Fruit fly (Drosophila melanogaster) whole organism, embryonic: ENCODE results near the gene CG43675.

ENCODE experiments used
- Bgb ChIP-seq: fragments of 200-800 bp; sonication (Bioruptor generic); IDR thresholded peaks from 2 replicates; pipeline ENCODE4 v1.3.6; 2022; ENCODE audit warnings: missing biosample characterization, missing genetic modification characterization; ENCODE audit not compliant: partially characterized antibody
- Blimp-1 ChIP-seq: fragments of 200-800 bp; sonication (Bioruptor generic); optimal IDR thresholded peaks from 3 replicates; lab custom pipeline; 2018; ENCODE audit warnings: missing biosample characterization, missing genetic modification characterization, mild to moderate bottlenecking, moderate library complexity, missing genetic modification reagents
- CG10209 ChIP-seq: fragments of 200-800 bp; sonication (Bioruptor generic); optimal IDR thresholded peaks from 3 replicates; lab custom pipeline; 2017; ENCODE audit warnings: missing biosample characterization, mild to moderate bottlenecking, missing genetic modification characterization, missing genetic modification reagents
- CG11560 ChIP-seq: fragments of 200-800 bp; sonication (Bioruptor generic); IDR thresholded peaks from 3 replicates; pipeline ENCODE4 v1.3.6; 2022; ENCODE audit warnings: missing biosample characterization, missing genetic modification characterization
- CG12104 ChIP-seq: fragments of 200-800 bp; sonication (Bioruptor generic); optimal IDR thresholded peaks from 3 replicates; lab custom pipeline; 2016; ENCODE audit warnings: missing biosample characterization, missing genetic modification characterization
- CG12299 ChIP-seq: fragments of 200-800 bp; sonication (Bioruptor generic); optimal IDR thresholded peaks from 2 replicates; lab custom pipeline; 2018; ENCODE audit warnings: missing biosample characterization, mild to moderate bottlenecking, missing genetic modification characterization
- CG17612 ChIP-seq: fragments of 200-800 bp; sonication (Bioruptor generic); IDR thresholded peaks from 2 replicates; pipeline ENCODE4 v1.3.6; 2022; ENCODE audit warnings: missing biosample characterization, missing genetic modification characterization
- CG30403 ChIP-seq: fragments of 200-800 bp; sonication (Bioruptor generic); optimal IDR thresholded peaks from 3 replicates; lab custom pipeline; 2016; ENCODE audit warnings: missing biosample characterization, missing genetic modification characterization
- CG34224 ChIP-seq: fragments of 200-800 bp; sonication (Bioruptor generic); IDR thresholded peaks from 3 replicates; pipeline ENCODE4 v1.3.6; 2022; ENCODE audit warnings: missing biosample characterization, missing genetic modification characterization; ENCODE audit not compliant: partially characterized antibody
- CG43689 ChIP-seq: fragments of 200-800 bp; sonication (Bioruptor generic); IDR thresholded peaks from 2 replicates; pipeline ENCODE4 v1.3.6; 2022; ENCODE audit warnings: missing biosample characterization, missing genetic modification characterization
- CG6175 ChIP-seq: fragments of 200-800 bp; sonication (Bioruptor generic); IDR thresholded peaks from 3 replicates; pipeline ENCODE4 v1.3.6; 2022; ENCODE audit warnings: missing biosample characterization, missing genetic modification characterization
- CG6765 ChIP-seq: fragments of 200-800 bp; sonication (Bioruptor generic); optimal IDR thresholded peaks from 3 replicates; lab custom pipeline; 2017; ENCODE audit warnings: missing biosample characterization, mild to moderate bottlenecking, missing genetic modification characterization
- CG7372 ChIP-seq: fragments of 200-800 bp; sonication (Bioruptor generic); IDR thresholded peaks from 2 replicates; pipeline ENCODE4 v1.3.6; 2022; ENCODE audit warnings: missing biosample characterization, missing genetic modification characterization
- CG7987 ChIP-seq: fragments of 200-800 bp; sonication (Bioruptor generic); optimal IDR thresholded peaks from 2 replicates; lab custom pipeline; 2018; ENCODE audit warnings: missing biosample characterization, mild to moderate bottlenecking, missing genetic modification characterization, moderate library complexity
- CG8089 ChIP-seq: fragments of 200-800 bp; sonication (Bioruptor generic); optimal IDR thresholded peaks from 3 replicates; lab custom pipeline; 2016; ENCODE audit warnings: missing biosample characterization, missing genetic modification characterization
- Dref ChIP-seq: fragments of 200-800 bp; sonication (Bioruptor generic); IDR thresholded peaks from 2 replicates; pipeline ENCODE4 v1.3.6; 2022; ENCODE audit warnings: missing biosample characterization, missing genetic modification characterization
- Eip74EF ChIP-seq, 2 experiments: fragments of 200-800 bp in 1 of 2; fragments of >200 bp in 1 of 2; sonication (Bioruptor generic) in 1 of 2; optimal IDR thresholded peaks; 2 replicates each; lab custom pipeline; 2017 to 2019; ENCODE audit warnings: missing biosample characterization in 2 of 2, missing genetic modification characterization in 2 of 2, mild to moderate bottlenecking in 1 of 2, moderate library complexity in 1 of 2
- H15 ChIP-seq: fragments of 200-800 bp; sonication (Bioruptor generic); IDR thresholded peaks from 3 replicates; pipeline ENCODE4 v1.3.6; 2022; ENCODE audit warnings: missing biosample characterization, missing genetic modification characterization
- HLHmδ ChIP-seq: fragments of 200-800 bp; sonication (Bioruptor generic); optimal IDR thresholded peaks from 2 replicates; lab custom pipeline; 2018; ENCODE audit warnings: missing biosample characterization, mild to moderate bottlenecking, missing genetic modification characterization, moderate library complexity
- Hr78 ChIP-seq, 2 experiments: fragments of 200-800 bp in 1 of 2; fragments of >200 bp in 1 of 2; sonication (Bioruptor generic) in 1 of 2; optimal IDR thresholded peaks; 2 replicates each; lab custom pipeline; 2017 to 2019; ENCODE audit warnings: missing biosample characterization in 2 of 2, missing genetic modification characterization in 2 of 2, mild to moderate bottlenecking in 1 of 2, moderate library complexity in 1 of 2
- Max ChIP-seq: fragments of 200-800 bp; sonication (Bioruptor generic); optimal IDR thresholded peaks from 2 replicates; lab custom pipeline; 2016; ENCODE audit warnings: missing biosample characterization, mild to moderate bottlenecking, missing genetic modification characterization
- Myb ChIP-seq: fragments of 200-800 bp; sonication (Bioruptor generic); optimal IDR thresholded peaks from 2 replicates; lab custom pipeline; 2016; ENCODE audit warnings: missing biosample characterization, missing genetic modification characterization
- NC2α ChIP-seq: fragments of 200-800 bp; sonication (Bioruptor generic); optimal IDR thresholded peaks from 2 replicates; lab custom pipeline; 2016; ENCODE audit warnings: missing biosample characterization, missing genetic modification characterization
- Stat92E ChIP-seq, 3 experiments: fragments of >200 bp in 2 of 3; fragments of 200-800 bp in 1 of 3; sonication (Bioruptor generic) in 1 of 3; optimal IDR thresholded peaks; 2 replicates each; lab custom pipeline; 2017 to 2019; ENCODE audit warnings: missing biosample characterization in 3 of 3, missing genetic modification characterization in 3 of 3, mild to moderate bottlenecking in 1 of 3, moderate library complexity in 1 of 3
- Vsx1 ChIP-seq: fragments of 200-800 bp; sonication (Bioruptor generic); optimal IDR thresholded peaks from 2 replicates; lab custom pipeline; 2017; ENCODE audit warnings: missing biosample characterization, mild to moderate bottlenecking, missing genetic modification characterization, missing genetic modification reagents
- Xbp1 ChIP-seq: fragments of 200-800 bp; sonication (Bioruptor generic); optimal IDR thresholded peaks from 3 replicates; lab custom pipeline; 2016; ENCODE audit warnings: missing biosample characterization, mild to moderate bottlenecking, missing genetic modification characterization
- Xrp1 ChIP-seq: fragments of 200-800 bp; sonication (Bioruptor generic); IDR thresholded peaks from 2 replicates; pipeline ENCODE4 v1.3.6; 2022; ENCODE audit warnings: missing biosample characterization, missing genetic modification characterization
- ase ChIP-seq: fragments of 200-800 bp; sonication (Bioruptor generic); IDR thresholded peaks from 3 replicates; pipeline ENCODE4 v1.3.6; 2022; ENCODE audit warnings: missing biosample characterization, missing genetic modification characterization
- bbx ChIP-seq: fragments of 200-800 bp; sonication (Bioruptor generic); IDR thresholded peaks from 2 replicates; pipeline ENCODE4 v1.3.6; 2022; ENCODE audit warnings: missing biosample characterization, missing genetic modification characterization; ENCODE audit not compliant: partially characterized antibody
- disco-r ChIP-seq: fragments of 200-800 bp; sonication (Bioruptor generic); optimal IDR thresholded peaks from 2 replicates; lab custom pipeline; 2016; ENCODE audit warnings: missing biosample characterization, missing genetic modification characterization
- dpn ChIP-seq, 2 experiments: fragments of 200-800 bp; sonication (Bioruptor generic); optimal IDR thresholded peaks; 3 replicates each; lab custom pipeline; 2016; ENCODE audit warnings: missing biosample characterization in 2 of 2, missing genetic modification characterization in 2 of 2
- eve ChIP-seq, 2 experiments: fragments of >200 bp; optimal IDR thresholded peaks; 2 replicates each; lab custom pipeline; 2017; ENCODE audit warnings: missing biosample characterization in 2 of 2, missing genetic modification characterization in 2 of 2
- exex ChIP-seq: fragments of 200-800 bp; sonication (Bioruptor generic); optimal IDR thresholded peaks from 4 replicates; lab custom pipeline; 2018; ENCODE audit warnings: missing biosample characterization, mild to moderate bottlenecking, missing genetic modification characterization, moderate library complexity
- eyg ChIP-seq: fragments of 200-800 bp; sonication (Bioruptor generic); optimal IDR thresholded peaks from 3 replicates; lab custom pipeline; 2016; ENCODE audit warnings: missing biosample characterization, missing genetic modification characterization
- fd96Cb ChIP-seq: fragments of 200-800 bp; sonication (Bioruptor generic); optimal IDR thresholded peaks from 2 replicates; lab custom pipeline; 2018; ENCODE audit warnings: missing biosample characterization, mild to moderate bottlenecking, missing genetic modification characterization, moderate library complexity
- h ChIP-seq: fragments of >200 bp; optimal IDR thresholded peaks from 2 replicates; lab custom pipeline; 2017
- kay ChIP-seq: fragments of 200-800 bp; sonication (Bioruptor generic); optimal IDR thresholded peaks from 2 replicates; lab custom pipeline; 2016; ENCODE audit warnings: missing biosample characterization, missing genetic modification characterization
- lab ChIP-seq: fragments of 200-800 bp; sonication (Bioruptor generic); optimal IDR thresholded peaks from 3 replicates; lab custom pipeline; 2017; ENCODE audit warnings: missing biosample characterization, missing genetic modification characterization, mild to moderate bottlenecking, moderate library complexity, missing genetic modification reagents
- lilli ChIP-seq: fragments of 200-800 bp; sonication (Bioruptor generic); optimal IDR thresholded peaks from 3 replicates; lab custom pipeline; 2016; ENCODE audit warnings: missing biosample characterization, missing genetic modification characterization
- lmd ChIP-seq: fragments of 200-800 bp; sonication (Bioruptor generic); IDR thresholded peaks from 2 replicates; pipeline ENCODE4 v1.3.6; 2022; ENCODE audit warnings: missing biosample characterization, missing genetic modification characterization
- nmo ChIP-seq: fragments of 200-800 bp; sonication (Bioruptor generic); optimal IDR thresholded peaks from 2 replicates; lab custom pipeline; 2018; ENCODE audit warnings: missing biosample characterization, mild to moderate bottlenecking, missing genetic modification characterization, moderate library complexity
- pum ChIP-seq: fragments of 200-800 bp; sonication (Bioruptor generic); optimal IDR thresholded peaks from 2 replicates; lab custom pipeline; 2016; ENCODE audit warnings: missing biosample characterization, missing genetic modification characterization
- pzg ChIP-seq: fragments of 200-800 bp; sonication (Bioruptor generic); optimal IDR thresholded peaks from 3 replicates; lab custom pipeline; 2018; ENCODE audit warnings: missing biosample characterization, mild to moderate bottlenecking, missing genetic modification characterization, moderate library complexity
- salm ChIP-seq: fragments of 200-800 bp; sonication (Bioruptor generic); optimal IDR thresholded peaks from 2 replicates; lab custom pipeline; 2018; ENCODE audit warnings: missing biosample characterization, mild to moderate bottlenecking, missing genetic modification characterization
- sisA ChIP-seq: fragments of 200-800 bp; sonication (Bioruptor generic); IDR thresholded peaks from 2 replicates; pipeline ENCODE4 v1.3.6; 2022; ENCODE audit warnings: missing biosample characterization, missing genetic modification characterization
- stwl ChIP-seq: fragments of 200-800 bp; sonication (Bioruptor generic); optimal IDR thresholded peaks from 3 replicates; lab custom pipeline; 2018; ENCODE audit warnings: missing biosample characterization, mild to moderate bottlenecking, missing genetic modification characterization, moderate library complexity
- tap ChIP-seq: fragments of 200-800 bp; optimal IDR thresholded peaks from 3 replicates; lab custom pipeline; 2019; ENCODE audit warnings: missing biosample characterization, mild to moderate bottlenecking, missing genetic modification characterization, moderate library complexity
- trem ChIP-seq: fragments of 200-800 bp; optimal IDR thresholded peaks from 3 replicates; lab custom pipeline; 2019; ENCODE audit warnings: missing biosample characterization, mild to moderate bottlenecking, missing genetic modification characterization, moderate library complexity

The CG43675 gene

DNA sequence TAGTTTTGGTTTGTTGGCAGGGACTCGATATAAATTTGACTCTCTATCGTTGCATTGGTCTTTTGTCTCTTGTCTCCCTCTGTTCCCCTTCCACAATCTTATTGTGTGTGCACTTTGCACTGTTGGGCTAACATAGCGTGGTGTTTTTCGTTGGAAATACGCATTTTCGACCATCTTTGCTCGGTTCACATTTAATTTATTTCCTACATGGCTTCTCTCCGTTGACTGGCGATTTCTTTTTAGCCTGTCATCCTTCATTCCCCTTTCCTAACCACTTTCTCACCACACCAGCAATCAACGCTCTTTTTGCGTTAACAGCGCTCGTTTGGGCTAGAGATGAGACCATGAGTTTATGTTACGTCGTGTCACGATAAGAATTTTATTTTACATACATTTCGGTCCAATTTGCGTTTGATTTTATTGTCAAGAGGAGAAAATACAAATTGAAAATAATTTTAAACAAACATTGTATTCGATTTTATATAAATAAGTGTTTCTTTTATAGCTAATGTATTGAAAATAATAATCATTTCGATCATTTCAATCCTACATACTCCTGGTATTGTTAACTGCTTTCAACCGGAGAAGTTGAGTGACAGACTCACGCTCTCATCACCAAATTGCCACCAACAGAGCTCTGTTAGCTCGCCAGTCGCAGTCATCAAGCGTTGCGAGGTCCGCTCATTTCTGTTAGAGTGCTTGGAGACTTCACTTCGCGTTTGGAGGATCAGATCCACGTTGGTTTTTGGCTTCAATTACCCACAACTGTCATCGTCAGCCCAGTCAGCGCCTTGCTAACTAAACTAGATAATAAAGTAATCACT, 13.9 kb upstream of the CG43675 start (continued):
- TF ChIP-seq Eip74EF (GFP tag; optimal IDR thresholded peaks at IDR 0.05; lab: Kevin White, UChicago): peak in 1 of 2 experiments; percentile 43
- TF ChIP-seq Dref (GFP tag; lab: Robert Waterston, UW): no peak
- TF ChIP-seq pzg: peak; percentile 27
- peak; percentile 55 for TF ChIP-seq fd96Cb (tag; lab: Kevin White, UChicago)
- TF ChIP-seq tap (tag; lab: Kevin White, UChicago): peak; percentile 77
- peak; percentile 61 for TF ChIP-seq NC2α
- peak; percentile 88 for TF ChIP-seq lab (GFP tag; lab: Kevin White, UChicago)
- TF ChIP-seq disco-r: no peak
- TF ChIP-seq eve (GFP tag; optimal IDR thresholded peaks at IDR 0.05; lab: Kevin White, UChicago): peak in 1 of 2 experiments; percentile 94
- TF ChIP-seq CG6175 (GFP tag; lab: Robert Waterston, UW): no peak
- TF ChIP-seq kay (GFP tag; lab: Kevin White, UChicago): peak; percentile 66
- TF ChIP-seq lilli: peak; percentile 85
- TF ChIP-seq Stat92E (GFP tag; optimal IDR thresholded peaks at IDR 0.05; lab: Kevin White, UChicago): peak in 1 of 3 experiments; percentile 5
- peak; percentile 94 for TF ChIP-seq HLHmδ (GFP tag; lab: Kevin White, UChicago)
- TF ChIP-seq CG7987 (GFP tag; lab: Kevin White, UChicago): peak; percentile 77
- peak; percentile 75 for TF ChIP-seq CG12104 (GFP tag; lab: Kevin White, UChicago)
- peak; percentile 88 for TF ChIP-seq Bgb (GFP tag; lab: Robert Waterston, UW)
- peak; percentile 76 for TF ChIP-seq nmo (GFP tag; lab: Kevin White, UChicago)
- TF ChIP-seq sisA (GFP tag; lab: Robert Waterston, UW): peak; percentile 42; the same call in 1 of the 2 replicates
- TF ChIP-seq CG30403 (GFP tag; lab: Kevin White, UChicago): peak; percentile 89
- TF ChIP-seq Myb (GFP tag; lab: Kevin White, UChicago): no peak
- TF ChIP-seq H15: 0 out of 3 replicates have a peak, but pooled peaks have one; percentile 35
- peak; percentile 80 for TF ChIP-seq CG10209
- peak; percentile 76 for TF ChIP-seq bbx
- TF ChIP-seq ase (GFP tag; lab: Robert Waterston, UW): no peak
- peak; percentile 72 for TF ChIP-seq Vsx1 (GFP tag; lab: Kevin White, UChicago)
- no peak for TF ChIP-seq CG43689 (GFP tag; lab: Robert Waterston, UW)
- TF ChIP-seq Max: peak; percentile 59
- TF ChIP-seq CG6765 (GFP tag; lab: Kevin White, UChicago): peak; percentile 84
- TF ChIP-seq CG34224 (GFP tag; lab: Robert Waterston, UW): peak; percentile 97
- TF ChIP-seq eyg (GFP tag; lab: Kevin White, UChicago): no peak
- peak; percentile 50 for TF ChIP-seq CG8089 (GFP tag; lab: Kevin White, UChicago)
- TF ChIP-seq Xrp1: peak; percentile 72
- peak; percentile 74 for TF ChIP-seq Xbp1
- TF ChIP-seq pum (GFP tag; lab: Kevin White, UChicago): peak; percentile 50
- peak; percentile 76 for TF ChIP-seq trem (tag; lab: Kevin White, UChicago)
- TF ChIP-seq h (lab: Kevin White, UChicago): no peak
- peak; percentile 64; the same call in 1 of the 2 replicates for TF ChIP-seq lmd (GFP tag; lab: Robert Waterston, UW)
- TF ChIP-seq exex (tag; lab: Kevin White, UChicago): peak; percentile 70
- peak; percentile 29 for TF ChIP-seq salm (tag; lab: Kevin White, UChicago)
- peak in 1 of 2 experiments; percentile 63 for TF ChIP-seq Hr78 (GFP tag; optimal IDR thresholded peaks at IDR 0.05; lab: Kevin White, UChicago)
- TF ChIP-seq CG7372 (GFP tag; lab: Robert Waterston, UW): peak; percentile 42; the same call in 1 of the 2 replicates
- TF ChIP-seq stwl: no peak
- TF ChIP-seq CG17612 (GFP tag; lab: Robert Waterston, UW): peak; percentile 29; the same call in 1 of the 2 replicates
- peak; percentile 65 to 77 for TF ChIP-seq dpn (GFP tag; optimal IDR thresholded peaks at IDR 0.05; lab: Kevin White, UChicago)
- TF ChIP-seq CG12299 (tag; lab: Kevin White, UChicago): peak; percentile 84
- TF ChIP-seq CG11560 (tag; lab: Robert Waterston, UW): no peak
- peak; percentile 61 for TF ChIP-seq Blimp-1 (GFP tag; lab: Kevin White, UChicago)
